Fruit fly (Drosophila melanogaster): ENCODE measurements around the gene Drep4.
A peak's percentile ranks its signal among the peaks of the same experiment; 100 is the strongest.

Gene Drep4

dm6 chr2L:13304488-13304887 lies 18.2 kb upstream of the Drep4 start, which contains the start of gene CG16825:
Gene CG16825, plus strand, starts transcription at chr2L:13304788.
- TF ChIP-seq rn (GFP tag; IDR thresholded peaks at IDR 0.05) (no peak), CG32121 (GFP tag; IDR thresholded peaks at IDR 0.05) (no peak), CG15710 (tag; optimal IDR thresholded peaks at IDR 0.05) (no peak), CG8159 (tag; optimal IDR thresholded peaks at IDR 0.05) (no peak), Pif1B (GFP tag; optimal IDR thresholded peaks at IDR 0.05) (no peak), fd96Ca (GFP tag; IDR thresholded peaks at IDR 0.05) (no peak), CG12605 (GFP tag; IDR thresholded peaks at IDR 0.05) (no peak), CG8301 (tag; optimal IDR thresholded peaks at IDR 0.05) (no peak), EcR (GFP tag; optimal IDR thresholded peaks at IDR 0.05) (no peak), CG4496 (GFP tag; IDR thresholded peaks at IDR 0.05) (no peak), CG9948 (tag; optimal IDR thresholded peaks at IDR 0.05) (no peak), Snoo (tag; optimal IDR thresholded peaks at IDR 0.05) (no peak), CG14655 (GFP tag; optimal IDR thresholded peaks at IDR 0.05) (no peak), gl (tag; optimal IDR thresholded peaks at IDR 0.05) (no peak), Pif1A (GFP tag; optimal IDR thresholded peaks at IDR 0.05) (no peak), CG34367 (tag; optimal IDR thresholded peaks at IDR 0.05) (no peak), D1 (tag; optimal IDR thresholded peaks at IDR 0.05) (no peak), CG13204 (GFP tag; optimal IDR thresholded peaks at IDR 0.05) (no peak)

dm6 chr2L:13296703-13297230 lies 10.5 kb upstream of the Drep4 start:
- no peak for TF ChIP-seq CG13204 (GFP tag; optimal IDR thresholded peaks at IDR 0.05)
- no peak for TF ChIP-seq CG32121 (GFP tag; IDR thresholded peaks at IDR 0.05)
- no peak for TF ChIP-seq fd96Ca (GFP tag; IDR thresholded peaks at IDR 0.05)
- TF ChIP-seq CG4496 (GFP tag; IDR thresholded peaks at IDR 0.05) = no peak
- TF ChIP-seq CG14655 (GFP tag; optimal IDR thresholded peaks at IDR 0.05) = no peak
- no peak for TF ChIP-seq CG12605 (GFP tag; IDR thresholded peaks at IDR 0.05)
- no peak for TF ChIP-seq CG9948 (tag; optimal IDR thresholded peaks at IDR 0.05)
- TF ChIP-seq Pif1A (GFP tag; optimal IDR thresholded peaks at IDR 0.05) = no peak
- TF ChIP-seq Pif1B (GFP tag; optimal IDR thresholded peaks at IDR 0.05) = no peak
- no peak for TF ChIP-seq CG34367 (tag; optimal IDR thresholded peaks at IDR 0.05)
- no peak for TF ChIP-seq EcR (GFP tag; optimal IDR thresholded peaks at IDR 0.05)
- TF ChIP-seq Ets98B (GFP tag; IDR thresholded peaks at IDR 0.05) = no peak
- no peak for TF ChIP-seq CG10348 (GFP tag; IDR thresholded peaks at IDR 0.05)
- TF ChIP-seq CG8301 (tag; optimal IDR thresholded peaks at IDR 0.05) = no peak

dm6 chr2L:13295978-13296702 lies 9.9 kb upstream of the Drep4 start:
- TF ChIP-seq CG12605 (GFP tag; IDR thresholded peaks at IDR 0.05) = no peak
- TF ChIP-seq CG17806 (tag; optimal IDR thresholded peaks at IDR 0.05) = no peak
- no peak for TF ChIP-seq Ets98B (GFP tag; IDR thresholded peaks at IDR 0.05)
- no peak for TF ChIP-seq CG8159 (tag; optimal IDR thresholded peaks at IDR 0.05)
- no peak for TF ChIP-seq CG34367 (tag; optimal IDR thresholded peaks at IDR 0.05)
- TF ChIP-seq EcR (GFP tag; optimal IDR thresholded peaks at IDR 0.05) = no peak
- no peak for TF ChIP-seq CG14655 (GFP tag; optimal IDR thresholded peaks at IDR 0.05)
- TF ChIP-seq Snoo (tag; optimal IDR thresholded peaks at IDR 0.05) = no peak
- no peak for TF ChIP-seq Pif1A (GFP tag; optimal IDR thresholded peaks at IDR 0.05)
- TF ChIP-seq CG15710 (tag; optimal IDR thresholded peaks at IDR 0.05) = no peak
- no peak for TF ChIP-seq CG32121 (GFP tag; IDR thresholded peaks at IDR 0.05)
- no peak for TF ChIP-seq Pif1B (GFP tag; optimal IDR thresholded peaks at IDR 0.05)

- no peak for TF ChIP-seq EcR (GFP tag; optimal IDR thresholded peaks at IDR 0.05)
- TF ChIP-seq Pif1B (GFP tag; optimal IDR thresholded peaks at IDR 0.05) = no peak
- TF ChIP-seq CG13204 (GFP tag; optimal IDR thresholded peaks at IDR 0.05) = no peak
- no peak for TF ChIP-seq CG14655 (GFP tag; optimal IDR thresholded peaks at IDR 0.05)
- no peak for TF ChIP-seq Snoo (tag; optimal IDR thresholded peaks at IDR 0.05)
- no peak for TF ChIP-seq CG4496 (GFP tag; IDR thresholded peaks at IDR 0.05)
Measured at dm6 chr2L:13292626-13293025, 6.4 kb upstream of the Drep4 start, which contains the start of gene CG16824. Gene CG16824, plus strand, starts transcription at chr2L:13293009.

dm6 chr2L:13291960-13292487 lies 5.8 kb upstream of the Drep4 start:
- no peak for TF ChIP-seq CG8159 (tag; optimal IDR thresholded peaks at IDR 0.05)
- TF ChIP-seq CG4496 (GFP tag; IDR thresholded peaks at IDR 0.05) = 0 out of 3 replicates have a peak, but pooled peaks have one; percentile 36

- TF ChIP-seq CG8159 (tag; optimal IDR thresholded peaks at IDR 0.05) = no peak
- no peak for TF ChIP-seq D1 (tag; optimal IDR thresholded peaks at IDR 0.05)
- no peak; the same call in 1 of the 2 replicates for TF ChIP-seq Ets98B (GFP tag; IDR thresholded peaks at IDR 0.05)
- peak; percentile 60 for TF ChIP-seq CG32121 (GFP tag; IDR thresholded peaks at IDR 0.05)
- TF ChIP-seq CG14655 (GFP tag; optimal IDR thresholded peaks at IDR 0.05) = no peak
- TF ChIP-seq CG13204 (GFP tag; optimal IDR thresholded peaks at IDR 0.05) = no peak
- TF ChIP-seq CG4496 (GFP tag; IDR thresholded peaks at IDR 0.05) = no peak
- TF ChIP-seq gl (tag; optimal IDR thresholded peaks at IDR 0.05) = no peak
- TF ChIP-seq CG12605 (GFP tag; IDR thresholded peaks at IDR 0.05) = no peak; the same call in 1 of the 2 replicates
- TF ChIP-seq CG8301 (tag; optimal IDR thresholded peaks at IDR 0.05) = no peak
- no peak for TF ChIP-seq rn (GFP tag; IDR thresholded peaks at IDR 0.05)
- no peak for TF ChIP-seq Pif1B (GFP tag; optimal IDR thresholded peaks at IDR 0.05)
- TF ChIP-seq fd96Ca (GFP tag; IDR thresholded peaks at IDR 0.05) = peak; percentile 46; the same call in 2 of the 3 replicates
Measured at dm6 chr2L:13291066-13291434, 4.8 kb upstream of the Drep4 start.
